Worm (Caenorhabditis elegans) whole organism, L4/young adult: ENCODE data around the gene Y43F8C.6.

Experiments used
- W03F9.2 ChIP-seq: fragments of 150-350 bp; optimal IDR thresholded peaks from 2 replicates; lab custom pipeline; 2014; ENCODE audit warnings: missing biosample characterization, missing genetic modification characterization
- dao-5 ChIP-seq: sonication (generic microtip); optimal IDR thresholded peaks from 2 replicates; lab custom pipeline; 2016; ENCODE audit warnings: missing genotype, missing genetic modification characterization, moderate library complexity, missing compliant biosample characterization
- him-1 ChIP-seq: sonication (generic microtip); optimal IDR thresholded peaks from 2 replicates; lab custom pipeline; 2016; ENCODE audit warnings: missing genotype, missing genetic modification reagents, missing genetic modification characterization, missing compliant biosample characterization

DNA sequence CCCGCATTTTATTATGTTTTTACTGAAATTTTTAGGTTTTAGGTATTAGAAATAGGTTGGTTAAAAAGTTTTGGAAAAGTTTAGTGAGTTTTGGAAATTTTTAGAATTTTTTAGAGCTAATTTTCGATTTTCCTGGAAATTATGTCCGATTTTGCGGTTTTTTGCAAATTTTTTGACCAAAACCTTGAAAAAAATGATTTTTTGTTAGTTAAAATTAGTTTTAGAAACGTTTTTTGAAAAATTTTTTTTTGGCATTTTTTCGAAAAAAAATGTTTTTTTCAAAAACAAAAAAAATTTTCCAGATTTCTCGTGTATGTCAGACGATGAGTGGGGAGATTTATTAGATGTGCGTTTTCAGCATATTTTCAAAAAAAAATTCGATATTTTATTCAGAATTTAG lies 16.0 kb downstream of the Y43F8C.6 start, which contains the start of gene dyf-19:
- TF ChIP-seq W03F9.2 (no peak), him-1 (no peak), dao-5 (no peak)
